Worm (Caenorhabditis elegans): ENCODE results near the gene rilp-1.

DNA sequence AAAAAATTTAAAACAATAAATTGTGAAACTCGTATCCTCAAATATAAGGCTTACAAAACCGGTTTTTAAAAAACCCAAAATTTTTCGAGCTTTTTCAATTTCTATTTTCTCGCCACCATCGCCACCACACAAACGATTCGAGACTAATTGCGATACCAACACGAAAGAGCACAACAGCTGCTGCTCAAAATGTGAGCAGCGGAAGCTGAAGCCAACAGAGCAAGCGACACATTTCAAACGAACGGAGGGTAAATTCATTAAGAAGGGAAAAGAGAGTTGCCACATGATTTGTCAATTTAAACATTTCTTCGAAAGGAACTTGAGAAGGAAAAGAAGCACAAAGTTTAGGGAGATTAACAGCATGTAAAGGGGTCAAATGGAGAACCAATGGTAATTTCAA, 43.1 kb downstream of the rilp-1 start:
- TF ChIP-seq nhr-11 (tag; optimal IDR thresholded peaks at IDR 0.05) (no peak), F16B12.6 (tag; optimal IDR thresholded peaks at IDR 0.05) (no peak), nhr-28 (tag; optimal IDR thresholded peaks at IDR 0.05) (no peak), ama-1 (optimal IDR thresholded peaks at IDR 0.05) (no peak), hlh-17 (GFP tag; optimal IDR thresholded peaks at IDR 0.05; ENCODE audit: borderline replicate concordance) (no peak)

Measured in whole organism, L1 larva.